Fruit fly (Drosophila melanogaster) whole organism, prepupa: ENCODE data around the gene sff.

Experiments used
- Blimp-1 ChIP-seq: fragments of 200-800 bp; sonication (Bioruptor generic); optimal IDR thresholded peaks from 3 replicates; lab custom pipeline; 2017; ENCODE audit warnings: missing biosample characterization, missing genetic modification characterization, mild to moderate bottlenecking, moderate library complexity, missing genetic modification reagents
- CG10631 ChIP-seq: fragments of 200-800 bp; sonication (Bioruptor generic); optimal IDR thresholded peaks from 2 replicates; lab custom pipeline; 2016; ENCODE audit warnings: missing biosample characterization, missing genetic modification characterization
- OdsH ChIP-seq: fragments of 200-800 bp; sonication (Bioruptor generic); optimal IDR thresholded peaks from 3 replicates; lab custom pipeline; 2016; ENCODE audit warnings: missing biosample characterization, missing genetic modification characterization

DNA sequence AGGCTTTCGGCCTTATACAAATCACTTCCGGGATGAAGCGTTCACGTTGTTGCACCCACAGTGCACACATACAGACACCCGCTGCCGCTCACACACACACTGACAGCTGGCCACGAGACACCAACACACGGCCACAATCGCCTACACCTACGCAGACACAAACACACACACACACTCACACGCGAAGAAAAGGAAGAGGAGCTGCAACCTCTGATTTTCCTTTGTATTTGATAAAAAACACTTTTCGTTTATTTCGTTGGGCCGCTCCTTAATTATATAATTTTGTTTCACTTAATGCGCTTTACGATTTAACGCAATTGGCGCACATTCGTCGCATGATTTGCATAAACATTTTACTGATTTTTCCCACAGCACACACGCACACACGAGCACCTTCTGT is 342 bp downstream of the sff start:
- no peak for TF ChIP-seq OdsH
- no peak for TF ChIP-seq CG10631 (GFP tag; lab: Kevin White, UChicago)
- TF ChIP-seq Blimp-1 (GFP tag; lab: Kevin White, UChicago) = no peak
